Worm (Caenorhabditis elegans) whole organism, late embryonic: ENCODE results near the gene ugt-8.

Experiments
- Y22D7AL.16 ChIP-seq: sonication (generic microtip); optimal IDR thresholded peaks from 2 replicates; lab custom pipeline; 2016; ENCODE audit warnings: missing genetic modification characterization, missing compliant biosample characterization
- ceh-31 ChIP-seq: sonication (generic microtip); optimal IDR thresholded peaks from 2 replicates; lab custom pipeline; 2016; ENCODE audit warnings: missing genetic modification characterization, missing compliant biosample characterization
- elt-2 ChIP-seq: sonication (generic microtip); optimal IDR thresholded peaks from 2 replicates; lab custom pipeline; 2016; ENCODE audit warnings: missing genetic modification reagents, missing genetic modification characterization, missing compliant biosample characterization
- elt-4 ChIP-seq: sonication (generic microtip); optimal IDR thresholded peaks from 2 replicates; lab custom pipeline; 2016; ENCODE audit warnings: missing genetic modification characterization, missing compliant biosample characterization
- pha-4 ChIP-seq: fragments of 150-350 bp; optimal IDR thresholded peaks from 2 replicates; lab custom pipeline; 2018; ENCODE audit warnings: missing biosample characterization, missing genetic modification reagents, missing genetic modification characterization
- unc-3 ChIP-seq, 2 experiments: fragments of 200-800 bp in 1 of 2; sonication (Bioruptor generic) in 1 of 2; sonication (generic microtip) in 1 of 2; conservative IDR thresholded peaks in 1 of 2; optimal IDR thresholded peaks in 1 of 2; 2 replicates each; pipeline versions ENCODE4 v1.3.6 to Lab custom; 2016 to 2022; ENCODE audit warnings: missing compliant biosample characterization in 2 of 2, missing genetic modification characterization in 2 of 2, missing genetic modification reagents in 1 of 2

ce11 chrV:4860525-4860924 is 43.2 kb upstream of the ugt-8 start:
- TF ChIP-seq Y22D7AL.16 (tag; lab: Kevin White, UChicago) (no peak), elt-2 (tag; lab: Kevin White, UChicago) (no peak), elt-4 (tag; lab: Kevin White, UChicago) (no peak), ceh-31 (tag; lab: Kevin White, UChicago) (peak; percentile 34), pha-4 (tag; lab: Kevin White, UChicago) (no peak), unc-3 (GFP tag; conservative IDR thresholded peaks at IDR 0.05; lab: Robert Waterston, UW) (no peak), unc-3 (tag; optimal IDR thresholded peaks at IDR 0.05; lab: Kevin White, UChicago) (no peak)
